Worm (Caenorhabditis elegans) whole organism, midembryonic: ENCODE results near the gene ilys-1.

ENCODE experiments used
- T22C8.4 ChIP-seq: fragments of 200-800 bp; sonication (Bioruptor generic); IDR thresholded peaks from 2 replicates; pipeline ENCODE4 v1.3.6; 2022; ENCODE audit warnings: missing genetic modification characterization, missing compliant biosample characterization
- cog-1 ChIP-seq: sonication (generic microtip); optimal IDR thresholded peaks from 2 replicates; lab custom pipeline; 2016; ENCODE audit warnings: missing genetic modification characterization, missing compliant biosample characterization
- flt-1 ChIP-seq: fragments of 200-800 bp; sonication (Bioruptor generic); IDR thresholded peaks from 2 replicates; pipeline ENCODE4 v1.3.6; 2022; ENCODE audit warnings: missing genetic modification characterization, missing compliant biosample characterization
- klf-2 ChIP-seq: fragments of 200-800 bp; sonication (Bioruptor generic); conservative IDR thresholded peaks from 2 replicates; pipeline ENCODE4 v1.3.6; 2022; ENCODE audit warnings: missing genetic modification reagents, missing genetic modification characterization, missing compliant biosample characterization
- med-1 ChIP-seq: sonication (generic microtip); optimal IDR thresholded peaks from 2 replicates; lab custom pipeline; 2017; ENCODE audit warnings: missing genetic modification characterization, mild to moderate bottlenecking, missing compliant biosample characterization, antibody characterized with exemption, missing genetic modification reagents; ENCODE audit not compliant: insufficient read depth
- ref-1 ChIP-seq: fragments of 200-800 bp; sonication (Bioruptor generic); conservative IDR thresholded peaks from 2 replicates; pipeline ENCODE4 v1.3.6; 2022; ENCODE audit warnings: missing genetic modification reagents, missing genetic modification characterization, missing compliant biosample characterization
- tab-1 ChIP-seq: fragments of 200-800 bp; sonication (Bioruptor generic); IDR thresholded peaks from 2 replicates; pipeline ENCODE4 v1.3.6; 2022; ENCODE audit warnings: missing genetic modification characterization, missing compliant biosample characterization
- ztf-23 ChIP-seq: fragments of 200-800 bp; sonication (Bioruptor generic); IDR thresholded peaks from 2 replicates; pipeline ENCODE4 v1.3.6; 2022; ENCODE audit warnings: missing genetic modification reagents, missing genetic modification characterization, missing compliant biosample characterization
- ztf-29 ChIP-seq: fragments of 200-800 bp; sonication (Bioruptor generic); IDR thresholded peaks from 2 replicates; pipeline ENCODE4 v1.3.6; 2022; ENCODE audit warnings: missing genetic modification reagents, missing genetic modification characterization, missing compliant biosample characterization

ce11 chrIV:2497615-2498183 is 27.5 kb downstream of the ilys-1 start, which contains the start of gene Y69A2AR.16:
- TF ChIP-seq ref-1 (GFP tag; lab: Robert Waterston, UW) (no peak), ztf-29 (GFP tag; lab: Robert Waterston, UW) (no peak), ztf-23 (no peak), T22C8.4 (no peak), klf-2 (no peak), flt-1 (GFP tag; lab: Robert Waterston, UW) (no peak), tab-1 (GFP tag; lab: Robert Waterston, UW) (no peak), med-1 (no peak), cog-1 (tag; lab: Kevin White, UChicago) (no peak)
